Fruit fly (Drosophila melanogaster) whole organism, wandering third instar larva: Measurements from ENCODE around the gene Rbp9.

Experiments used
- CrebA ChIP-seq: fragments of 200-800 bp; sonication (Bioruptor generic); optimal IDR thresholded peaks from 2 replicates; lab custom pipeline; 2016; ENCODE audit warnings: missing biosample characterization, mild to moderate bottlenecking, missing genetic modification characterization, borderline replicate concordance
- OdsH ChIP-seq: fragments of 200-800 bp; sonication (Bioruptor generic); optimal IDR thresholded peaks from 2 replicates; lab custom pipeline; 2016; ENCODE audit warnings: missing biosample characterization, mild to moderate bottlenecking, missing genetic modification characterization
- h ChIP-seq: fragments of 200-800 bp; sonication (Bioruptor generic); optimal IDR thresholded peaks from 3 replicates; lab custom pipeline; 2016; ENCODE audit warnings: missing biosample characterization, mild to moderate bottlenecking, missing genetic modification characterization
- psq ChIP-seq: fragments of 200-800 bp; sonication (Bioruptor generic); optimal IDR thresholded peaks from 3 replicates; lab custom pipeline; 2017; ENCODE audit warnings: missing biosample characterization, mild to moderate bottlenecking, missing genetic modification characterization, moderate library complexity

- TF ChIP-seq h, result no peak
- peak; percentile 88 for TF ChIP-seq OdsH (GFP tag; lab: Kevin White, UChicago)
- TF ChIP-seq CrebA, result no peak
- TF ChIP-seq psq (GFP tag; lab: Kevin White, UChicago), result peak; percentile 79
Observed at dm6 chr2L:2976829-2977228, 22.3 kb downstream of the Rbp9 start, which contains the start of the genes CG9641 and CG3165.
